Worm (Caenorhabditis elegans) whole organism, L3 larva: ENCODE data around the gene pfk-1.1.

Source experiments
- daf-12 ChIP-seq: fragments of 150-350 bp; optimal IDR thresholded peaks from 2 replicates; lab custom pipeline; 2014; ENCODE audit warnings: missing biosample characterization, missing genetic modification reagents, missing genetic modification characterization
- tbx-2 ChIP-seq: sonication (generic microtip); optimal IDR thresholded peaks from 2 replicates; lab custom pipeline; 2016; ENCODE audit warnings: mild to moderate bottlenecking, missing genetic modification characterization, missing compliant biosample characterization

ce11 chrX:2909227-2909626 lies 31.4 kb upstream of the pfk-1.1 start, which contains the start of gene nmy-1:
- TF ChIP-seq daf-12 (no peak), tbx-2 (tag; lab: Kevin White, UChicago) (no peak)
